Fruit fly (Drosophila melanogaster) whole organism, pupa: ENCODE measurements around the gene CG15514.

Source experiments
- CG10348 ChIP-seq: fragments of 200-800 bp; sonication (Bioruptor generic); IDR thresholded peaks from 2 replicates; pipeline ENCODE4 v1.3.6; 2022; ENCODE audit warnings: missing biosample characterization, missing genetic modification characterization
- CG12605 ChIP-seq: fragments of 200-800 bp; sonication (Bioruptor generic); IDR thresholded peaks from 2 replicates; pipeline ENCODE4 v1.3.6; 2022; ENCODE audit warnings: missing biosample characterization, missing genetic modification characterization
- CG13204 ChIP-seq: fragments of 200-800 bp; sonication (Bioruptor generic); optimal IDR thresholded peaks from 2 replicates; lab custom pipeline; 2018; ENCODE audit warnings: missing biosample characterization, mild to moderate bottlenecking, missing genetic modification characterization, moderate library complexity
- CG14655 ChIP-seq: fragments of 200-800 bp; sonication (Bioruptor generic); optimal IDR thresholded peaks from 3 replicates; lab custom pipeline; 2017; ENCODE audit warnings: mild to moderate bottlenecking, missing biosample characterization, missing genetic modification reagents, missing genetic modification characterization
- CG15710 ChIP-seq: fragments of 200-800 bp; sonication (Bioruptor generic); optimal IDR thresholded peaks from 2 replicates; lab custom pipeline; 2018; ENCODE audit warnings: missing biosample characterization, mild to moderate bottlenecking, missing genetic modification characterization, moderate library complexity
- CG17806 ChIP-seq: fragments of 200-800 bp; sonication (Bioruptor generic); optimal IDR thresholded peaks from 2 replicates; lab custom pipeline; 2018; ENCODE audit warnings: missing biosample characterization, mild to moderate bottlenecking, missing genetic modification characterization, moderate library complexity
- CG32121 ChIP-seq: fragments of 200-800 bp; sonication (Bioruptor generic); IDR thresholded peaks from 2 replicates; pipeline ENCODE4 v1.3.6; 2022; ENCODE audit warnings: missing biosample characterization, missing genetic modification characterization
- CG34367 ChIP-seq: fragments of 200-800 bp; sonication (Bioruptor generic); optimal IDR thresholded peaks from 2 replicates; lab custom pipeline; 2018; ENCODE audit warnings: missing biosample characterization, mild to moderate bottlenecking, missing genetic modification characterization
- CG4496 ChIP-seq: fragments of 200-800 bp; sonication (Bioruptor generic); IDR thresholded peaks from 3 replicates; pipeline ENCODE4 v1.3.6; 2022; ENCODE audit warnings: missing biosample characterization, missing genetic modification characterization
- CG8159 ChIP-seq: fragments of 200-800 bp; sonication (Bioruptor generic); optimal IDR thresholded peaks from 3 replicates; lab custom pipeline; 2018; ENCODE audit warnings: missing biosample characterization, mild to moderate bottlenecking, missing genetic modification characterization, moderate library complexity
- CG8301 ChIP-seq: fragments of 200-800 bp; sonication (Bioruptor generic); optimal IDR thresholded peaks from 2 replicates; lab custom pipeline; 2018; ENCODE audit warnings: missing biosample characterization, mild to moderate bottlenecking, missing genetic modification characterization
- CG9948 ChIP-seq: fragments of 200-800 bp; sonication (Bioruptor generic); optimal IDR thresholded peaks from 2 replicates; lab custom pipeline; 2018; ENCODE audit warnings: missing biosample characterization, mild to moderate bottlenecking, missing genetic modification characterization, moderate library complexity
- D1 ChIP-seq: fragments of 200-800 bp; sonication (Bioruptor generic); optimal IDR thresholded peaks from 2 replicates; lab custom pipeline; 2018; ENCODE audit warnings: missing biosample characterization, mild to moderate bottlenecking, missing genetic modification characterization, moderate library complexity
- EcR ChIP-seq: fragments of 200-800 bp; sonication (Bioruptor generic); optimal IDR thresholded peaks from 3 replicates; lab custom pipeline; 2019; ENCODE audit warnings: missing biosample characterization, missing genetic modification characterization, mild to moderate bottlenecking, moderate library complexity, missing genetic modification reagents
- Ets98B ChIP-seq: fragments of 200-800 bp; sonication (Bioruptor generic); IDR thresholded peaks from 2 replicates; pipeline ENCODE4 v1.3.6; 2022; ENCODE audit warnings: missing biosample characterization, missing genetic modification characterization
- Pif1A ChIP-seq: fragments of 200-800 bp; sonication (Bioruptor generic); optimal IDR thresholded peaks from 3 replicates; lab custom pipeline; 2016; ENCODE audit warnings: missing biosample characterization, missing genetic modification characterization
- Pif1B ChIP-seq: fragments of 200-800 bp; sonication (Bioruptor generic); optimal IDR thresholded peaks from 3 replicates; lab custom pipeline; 2016; ENCODE audit warnings: missing biosample characterization, missing genetic modification characterization
- Snoo ChIP-seq: fragments of 200-800 bp; sonication (Bioruptor generic); optimal IDR thresholded peaks from 3 replicates; lab custom pipeline; 2017; ENCODE audit warnings: missing biosample characterization, mild to moderate bottlenecking, missing genetic modification characterization, inconsistent platforms
- fd96Ca ChIP-seq: fragments of 200-800 bp; sonication (Bioruptor generic); IDR thresholded peaks from 3 replicates; pipeline ENCODE4 v1.3.6; 2022; ENCODE audit warnings: missing biosample characterization, missing genetic modification characterization
- gl ChIP-seq: fragments of 200-800 bp; sonication (Bioruptor generic); optimal IDR thresholded peaks from 2 replicates; lab custom pipeline; 2018; ENCODE audit warnings: missing biosample characterization, mild to moderate bottlenecking, missing genetic modification characterization
- rn ChIP-seq: fragments of 200-800 bp; sonication (Bioruptor generic); IDR thresholded peaks from 2 replicates; pipeline ENCODE4 v1.3.6; 2022; ENCODE audit warnings: missing biosample characterization, missing genetic modification characterization

CG15514 gene

DNA sequence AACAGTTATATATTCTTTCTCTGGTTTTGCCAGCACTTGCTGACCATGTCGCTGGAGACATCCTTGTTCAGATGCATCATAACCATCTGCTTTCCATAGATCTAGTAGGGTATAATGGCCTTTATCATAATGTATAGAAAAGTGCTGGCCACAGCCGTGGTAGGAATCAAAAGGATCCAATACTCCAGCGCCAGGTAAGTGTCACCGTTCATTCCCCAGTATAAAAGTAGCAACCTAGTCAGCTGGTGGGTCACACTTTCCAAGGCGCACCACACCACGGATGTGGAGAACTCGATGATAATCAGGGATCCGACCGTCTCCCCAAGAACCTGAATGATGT is 25.6 kb downstream of the CG15514 start, which contains the start of gene Prtl99C:
Prtl99C (plus strand) TSS at position 241 of the 340 bp plus-strand sequence.
- TF ChIP-seq CG12605 (no peak), Pif1A (GFP tag; lab: Kevin White, UChicago) (no peak), CG8159 (tag; lab: Kevin White, UChicago) (no peak), CG10348 (no peak), gl (tag; lab: Kevin White, UChicago) (no peak)

DNA sequence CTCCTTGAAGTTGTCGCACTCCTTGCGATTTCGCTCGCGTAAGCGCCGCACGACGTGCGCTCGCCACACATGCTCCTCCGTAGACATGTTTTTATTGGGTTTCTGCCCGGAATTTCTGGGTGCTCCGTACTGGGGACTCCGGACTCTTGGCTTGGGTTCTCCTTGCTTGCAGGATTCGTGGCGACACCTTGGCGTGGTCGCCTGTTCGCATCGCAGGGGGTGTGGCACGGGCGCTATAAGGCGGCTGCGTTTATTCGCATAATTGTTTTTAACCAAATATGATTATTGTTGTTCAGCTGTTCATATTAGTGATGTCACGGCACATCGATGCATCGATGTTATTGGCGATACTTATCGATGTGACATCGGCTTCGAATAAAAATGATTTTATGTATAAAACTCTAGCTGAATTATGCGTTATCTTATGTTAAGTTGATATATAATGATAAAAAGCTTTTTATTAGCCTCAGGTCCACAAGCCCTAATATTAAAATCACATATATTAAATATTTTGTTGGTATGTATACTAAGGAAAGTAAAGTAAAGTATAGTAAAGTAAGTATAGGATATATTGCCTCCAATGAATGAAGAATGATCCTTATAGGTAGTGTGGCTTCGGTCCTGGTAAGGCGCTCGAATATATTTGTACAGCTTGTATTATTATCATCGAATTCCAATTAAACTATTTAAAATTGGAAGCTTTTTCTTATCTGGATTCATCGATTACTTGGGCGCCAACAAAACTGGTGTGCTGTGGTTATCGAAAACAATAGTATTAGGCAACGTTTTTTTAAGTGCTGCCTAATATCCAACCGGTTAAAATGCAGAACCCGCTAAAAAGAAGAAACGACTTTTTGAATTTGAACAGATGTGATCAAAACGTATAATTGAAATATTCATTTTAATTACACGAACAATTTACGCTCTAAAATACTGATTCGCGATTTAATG is 26.3 kb downstream of the CG15514 start, which contains the start of gene Atg16:
Atg16 (minus strand) TSS at position 343 of the 951 bp plus-strand sequence.
- TF ChIP-seq CG34367 (tag; lab: Kevin White, UChicago) (no peak), CG12605 (no peak)

DNA sequence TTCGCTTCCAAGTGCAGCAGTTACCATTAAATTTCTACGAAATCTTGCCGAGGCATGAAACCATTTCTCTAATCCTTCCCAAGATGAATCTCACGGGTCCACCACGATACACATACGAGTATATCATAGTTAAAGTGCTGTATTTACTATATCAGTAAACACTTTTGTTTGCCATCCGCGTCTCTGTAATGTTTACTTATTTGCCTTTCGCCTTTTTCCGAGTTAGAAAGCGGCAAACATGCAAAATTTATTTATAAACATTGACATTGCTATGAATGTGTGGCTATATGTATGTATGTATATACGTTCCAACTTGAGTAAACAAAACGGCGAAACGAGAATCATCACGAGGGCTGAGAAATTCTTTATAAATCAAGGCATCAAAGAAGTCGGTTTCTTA is 30.4 kb downstream of the CG15514 start:
- TF ChIP-seq CG14655 (GFP tag; lab: Kevin White, UChicago) = peak; percentile 6
- TF ChIP-seq rn (GFP tag; lab: Robert Waterston, UW) = no peak

DNA sequence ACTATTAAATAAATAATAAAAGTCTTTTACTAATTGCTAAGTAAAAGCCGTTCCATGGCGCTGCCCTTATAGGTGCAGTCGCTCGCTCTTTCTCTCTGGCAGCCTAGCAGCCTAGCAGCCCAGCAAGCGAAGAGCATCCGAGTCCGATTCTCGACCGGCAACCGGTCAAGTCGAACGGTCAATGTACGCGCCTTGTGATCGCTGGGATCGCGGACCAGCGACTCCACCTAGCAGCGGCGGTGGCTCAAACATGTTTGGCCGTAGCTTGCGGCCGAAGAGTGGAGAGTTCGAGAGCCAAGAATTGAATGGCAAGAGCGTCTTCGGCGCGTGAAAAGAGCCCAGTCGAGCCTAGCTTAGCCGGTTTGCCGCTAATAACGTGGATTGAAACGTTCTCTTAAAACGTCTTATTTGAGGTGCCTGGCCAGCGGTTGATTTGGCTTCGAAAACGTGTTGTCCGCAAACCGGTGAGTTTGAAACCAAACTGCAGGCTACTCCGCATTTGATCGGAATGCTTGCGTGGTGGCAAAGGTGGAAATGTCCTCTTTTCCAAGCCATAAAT is 32.0 kb downstream of the CG15514 start:
- TF ChIP-seq fd96Ca (GFP tag; lab: Robert Waterston, UW) = 0 out of 3 replicates have a peak, but pooled peaks have one; percentile 5
- peak; percentile 95 for TF ChIP-seq EcR (GFP tag; lab: Kevin White, UChicago)
- TF ChIP-seq CG10348 = no peak
- no peak for TF ChIP-seq CG9948 (tag; lab: Kevin White, UChicago)
- no peak for TF ChIP-seq D1 (tag; lab: Kevin White, UChicago)
- TF ChIP-seq CG17806 (tag; lab: Kevin White, UChicago) = no peak
- no peak for TF ChIP-seq CG8159 (tag; lab: Kevin White, UChicago)
- TF ChIP-seq CG12605 = no peak
- no peak for TF ChIP-seq CG8301 (tag; lab: Kevin White, UChicago)
- TF ChIP-seq rn (GFP tag; lab: Robert Waterston, UW) = no peak
- no peak for TF ChIP-seq gl (tag; lab: Kevin White, UChicago)
- no peak for TF ChIP-seq CG32121
- TF ChIP-seq CG34367 (tag; lab: Kevin White, UChicago) = no peak
- 0 out of 2 replicates have a peak, but pooled peaks have one; percentile 20 for TF ChIP-seq Ets98B (GFP tag; lab: Robert Waterston, UW)
- no peak for TF ChIP-seq CG15710 (tag; lab: Kevin White, UChicago)
- TF ChIP-seq Pif1B (GFP tag; lab: Kevin White, UChicago) = peak; percentile 5
- TF ChIP-seq CG14655 (GFP tag; lab: Kevin White, UChicago) = no peak
- TF ChIP-seq CG13204 (GFP tag; lab: Kevin White, UChicago) = peak; percentile 43
- no peak for TF ChIP-seq Snoo (tag; lab: Kevin White, UChicago)
- TF ChIP-seq Pif1A (GFP tag; lab: Kevin White, UChicago) = no peak
- no peak for TF ChIP-seq CG4496 (GFP tag; lab: Robert Waterston, UW)

dm6 chr3R:29818434-29819268 is 42.6 kb downstream of the CG15514 start, which contains the start of gene neo:
neo (plus strand) TSS chr3R:29819131.
- TF ChIP-seq Snoo (tag; lab: Kevin White, UChicago) = no peak
- TF ChIP-seq EcR (GFP tag; lab: Kevin White, UChicago) = peak; percentile 87
- TF ChIP-seq, all 21 proteins: peak for 1

DNA sequence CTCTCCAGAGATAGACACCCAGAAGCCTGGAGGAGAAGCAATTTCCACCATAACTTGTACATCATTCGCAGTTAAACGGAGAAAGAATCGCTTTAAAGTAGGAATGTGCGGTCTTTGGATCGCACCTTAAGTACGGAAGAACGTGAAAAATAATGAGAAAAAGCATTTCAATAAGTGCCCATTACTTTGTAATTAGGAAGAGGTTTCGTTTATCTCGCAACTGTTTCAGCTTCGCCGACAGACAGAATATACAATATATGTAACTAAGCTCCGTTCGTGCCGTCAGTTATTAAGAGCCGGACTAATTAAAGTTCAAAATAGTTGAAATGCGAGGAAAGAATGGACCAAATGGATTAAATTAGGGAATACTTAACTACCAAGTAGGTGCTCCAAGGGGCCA is 43.6 kb downstream of the CG15514 start, which contains the start of gene CG7829:
CG7829 (minus strand) TSS at position 101 of the 400 bp plus-strand sequence.
- TF ChIP-seq CG12605 (no peak), CG17806 (tag; lab: Kevin White, UChicago) (no peak), fd96Ca (GFP tag; lab: Robert Waterston, UW) (no peak)
- TF ChIP-seq, all 21 proteins: peak for 0
